Worm (Caenorhabditis elegans) whole organism, midembryonic: ENCODE data around the gene ncap-1.

Experiments
- T22C8.4 ChIP-seq: fragments of 200-800 bp; sonication (Bioruptor generic); IDR thresholded peaks from 2 replicates; pipeline ENCODE4 v1.3.6; 2022; ENCODE audit warnings: missing genetic modification characterization, missing compliant biosample characterization
- flt-1 ChIP-seq: fragments of 200-800 bp; sonication (Bioruptor generic); IDR thresholded peaks from 2 replicates; pipeline ENCODE4 v1.3.6; 2022; ENCODE audit warnings: missing genetic modification characterization, missing compliant biosample characterization
- med-1 ChIP-seq: sonication (generic microtip); optimal IDR thresholded peaks from 2 replicates; lab custom pipeline; 2017; ENCODE audit warnings: missing genetic modification characterization, mild to moderate bottlenecking, missing compliant biosample characterization, antibody characterized with exemption, missing genetic modification reagents; ENCODE audit not compliant: insufficient read depth
- tab-1 ChIP-seq: fragments of 200-800 bp; sonication (Bioruptor generic); IDR thresholded peaks from 2 replicates; pipeline ENCODE4 v1.3.6; 2022; ENCODE audit warnings: missing genetic modification characterization, missing compliant biosample characterization

- TF ChIP-seq tab-1 (GFP tag; lab: Robert Waterston, UW) (no peak), med-1 (GFP tag; lab: Kevin White, UChicago) (no peak), T22C8.4 (GFP tag; lab: Robert Waterston, UW) (no peak), flt-1 (GFP tag; lab: Robert Waterston, UW) (no peak)
Measured at ce11 chrII:2922359-2922758, 3.2 kb upstream of the ncap-1 start.
